Fruit fly (Drosophila melanogaster): Measurements from ENCODE around the gene Or85f.

DNA sequence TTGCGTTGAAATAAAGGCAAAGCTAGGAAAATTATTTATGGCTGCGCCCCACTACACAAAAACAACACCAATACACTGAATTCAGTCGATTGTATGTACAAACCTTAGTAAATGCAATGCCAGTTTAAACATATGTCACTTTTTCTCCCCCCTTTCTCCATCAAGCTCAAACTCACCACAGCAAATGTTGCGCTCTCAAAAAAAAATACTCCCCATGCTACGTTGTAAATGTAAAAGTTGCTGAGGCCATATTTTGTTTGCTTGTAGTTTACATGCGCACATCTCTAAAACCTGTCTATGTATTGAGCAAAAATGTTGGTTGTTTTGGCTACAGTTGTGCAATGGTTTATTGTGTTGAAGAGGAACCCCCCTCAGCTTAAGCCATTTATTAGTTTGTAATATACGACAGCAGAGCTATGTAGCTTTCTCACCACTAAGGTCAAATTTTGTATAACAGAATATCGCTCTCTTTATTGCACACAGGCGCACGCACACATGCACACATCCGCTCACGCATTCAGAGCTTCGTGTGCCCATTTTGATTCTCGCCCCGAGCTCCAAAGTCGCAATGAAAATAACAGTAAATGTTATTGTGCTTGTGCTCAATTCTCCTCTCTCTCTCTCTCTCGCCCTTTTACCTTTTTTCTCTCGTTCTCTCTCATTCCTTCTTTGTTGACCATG is 45.3 kb upstream of the Or85f start:
- TF ChIP-seq h (optimal IDR thresholded peaks at IDR 0.05) = no peak
- TF ChIP-seq ttk (optimal IDR thresholded peaks at IDR 0.05) = no peak
- no peak for TF ChIP-seq psq (optimal IDR thresholded peaks at IDR 0.05)
- TF ChIP-seq insv (optimal IDR thresholded peaks at IDR 0.05) = no peak
- TF ChIP-seq Myc (optimal IDR thresholded peaks at IDR 0.05) = no peak
- no peak for TF ChIP-seq Sin3A (optimal IDR thresholded peaks at IDR 0.05)
